Worm (Caenorhabditis elegans) whole organism, young adult: ENCODE results near the gene tkr-2.

Experiments used
- B0336.3 ChIP-seq: fragments of 200-800 bp; sonication (Bioruptor generic); IDR thresholded peaks from 2 replicates; pipeline ENCODE4 v1.3.6; 2022; ENCODE audit warnings: missing genetic modification characterization, missing compliant biosample characterization
- F10E7.11 ChIP-seq: sonication (generic microtip); optimal IDR thresholded peaks from 2 replicates; lab custom pipeline; 2017; ENCODE audit warnings: mild to moderate bottlenecking, missing genetic modification characterization, moderate library complexity, missing compliant biosample characterization
- Y79H2A.3 ChIP-seq: fragments of 200-800 bp; sonication (Bioruptor generic); conservative IDR thresholded peaks from 2 replicates; pipeline ENCODE4 v1.3.6; 2022; ENCODE audit warnings: missing genetic modification reagents, missing genetic modification characterization, missing compliant biosample characterization
- aptf-2 ChIP-seq: fragments of 200-800 bp; sonication (Bioruptor generic); conservative IDR thresholded peaks from 2 replicates; pipeline ENCODE4 v1.3.6; 2022; ENCODE audit warnings: missing genetic modification reagents, missing genetic modification characterization, missing compliant biosample characterization
- dpff-1 ChIP-seq: sonication (generic microtip); optimal IDR thresholded peaks from 2 replicates; lab custom pipeline; 2017; ENCODE audit warnings: mild to moderate bottlenecking, missing genetic modification characterization, missing compliant biosample characterization
- gei-17 ChIP-seq: fragments of 200-800 bp; sonication (Bioruptor generic); optimal IDR thresholded peaks from 2 replicates; lab custom pipeline; 2018; ENCODE audit warnings: mild to moderate bottlenecking, missing genetic modification characterization, missing compliant biosample characterization
- hlh-26 ChIP-seq: fragments of 200-800 bp; sonication (Bioruptor generic); conservative IDR thresholded peaks from 2 replicates; pipeline ENCODE4 v1.3.6; 2022; ENCODE audit warnings: missing genetic modification reagents, missing genetic modification characterization, missing compliant biosample characterization
- lsy-27 ChIP-seq: sonication (generic microtip); optimal IDR thresholded peaks from 2 replicates; lab custom pipeline; 2017; ENCODE audit warnings: missing genetic modification characterization, mild to moderate bottlenecking, missing compliant biosample characterization, antibody characterized with exemption, missing genotype, borderline replicate concordance; ENCODE audit not compliant: insufficient read depth
- mxl-1 ChIP-seq: sonication (generic microtip); optimal IDR thresholded peaks from 2 replicates; lab custom pipeline; 2016; ENCODE audit warnings: missing genetic modification characterization, missing compliant biosample characterization
- nfyb-1 ChIP-seq: fragments of 200-800 bp; sonication (Bioruptor generic); IDR thresholded peaks from 2 replicates; pipeline ENCODE4 v1.3.6; 2022; ENCODE audit warnings: missing genetic modification reagents, missing genetic modification characterization, missing compliant biosample characterization
- pha-4 ChIP-seq: fragments of 150-350 bp; sonication (generic microtip); optimal IDR thresholded peaks from 2 replicates; lab custom pipeline; 2014; ENCODE audit warnings: missing biosample characterization, missing genetic modification reagents, missing genetic modification characterization
- repo-1 ChIP-seq: sonication (generic microtip); optimal IDR thresholded peaks from 2 replicates; lab custom pipeline; 2017; ENCODE audit warnings: mild to moderate bottlenecking, missing genetic modification characterization, missing compliant biosample characterization
- ztf-6 ChIP-seq: fragments of 200-800 bp; sonication (Bioruptor generic); IDR thresholded peaks from 2 replicates; pipeline ENCODE4 v1.3.6; 2022; ENCODE audit warnings: missing genetic modification reagents, missing genetic modification characterization, missing compliant biosample characterization

DNA sequence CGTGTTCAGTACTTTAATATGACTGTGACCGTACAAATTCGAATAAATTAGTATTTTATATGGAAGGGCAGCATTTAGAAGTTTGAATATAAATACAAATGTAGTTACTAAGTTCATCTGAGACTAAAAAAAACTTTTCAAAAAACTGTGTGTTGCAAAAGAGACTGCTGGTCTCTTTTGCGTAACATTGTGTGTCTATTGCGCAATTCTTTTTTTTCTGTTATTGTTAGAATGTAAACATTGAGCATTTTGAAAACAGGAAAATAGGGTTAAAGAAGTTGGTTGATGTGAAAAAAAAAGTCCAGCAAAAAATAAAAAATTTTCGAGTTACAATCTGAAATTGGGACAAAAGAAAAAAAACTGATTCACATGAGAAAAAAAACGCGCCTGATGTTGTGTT lies 7.5 kb downstream of the tkr-2 start:
- TF ChIP-seq ztf-6 (GFP tag; lab: Robert Waterston, UW), result no peak
- TF ChIP-seq repo-1 (tag; lab: Kevin White, UChicago), result no peak
- TF ChIP-seq dpff-1 (tag; lab: Kevin White, UChicago), result no peak
- no peak for TF ChIP-seq B0336.3 (GFP tag; lab: Robert Waterston, UW)
- TF ChIP-seq mxl-1 (tag; lab: Kevin White, UChicago), result no peak
- TF ChIP-seq pha-4 (tag; lab: Kevin White, UChicago), result no peak
- TF ChIP-seq nfyb-1 (GFP tag; lab: Robert Waterston, UW), result no peak
- TF ChIP-seq lsy-27 (tag; lab: Kevin White, UChicago), result no peak
- no peak for TF ChIP-seq hlh-26
- TF ChIP-seq aptf-2 (GFP tag; lab: Robert Waterston, UW), result no peak
- TF ChIP-seq Y79H2A.3 (GFP tag; lab: Robert Waterston, UW), result no peak
- no peak for TF ChIP-seq gei-17 (GFP tag; lab: Kevin White, UChicago)
- no peak for TF ChIP-seq F10E7.11 (tag; lab: Kevin White, UChicago)
